Fruit fly (Drosophila melanogaster) whole organism, prepupa: ENCODE measurements around the gene Tsf2.

Experiments used
- CG10631 ChIP-seq: fragments of 200-800 bp; sonication (Bioruptor generic); optimal IDR thresholded peaks from 2 replicates; lab custom pipeline; 2016; ENCODE audit warnings: missing biosample characterization, missing genetic modification characterization
- CG11294 ChIP-seq: fragments of 200-800 bp; sonication (Bioruptor generic); IDR thresholded peaks from 2 replicates; pipeline ENCODE4 v1.3.6; 2022; ENCODE audit warnings: missing biosample characterization, missing genetic modification characterization
- CG11762 ChIP-seq: fragments of 200-800 bp; sonication (Bioruptor generic); optimal IDR thresholded peaks from 3 replicates; lab custom pipeline; 2016; ENCODE audit warnings: missing biosample characterization, missing genetic modification characterization; ENCODE audit not compliant: insufficient read depth
- CG11902 ChIP-seq: fragments of 200-800 bp; sonication (Bioruptor generic); optimal IDR thresholded peaks from 3 replicates; lab custom pipeline; 2016; ENCODE audit warnings: missing biosample characterization, missing genetic modification characterization
- CG15336 ChIP-seq: fragments of 200-800 bp; sonication (Bioruptor generic); IDR thresholded peaks from 2 replicates; pipeline ENCODE4 v1.3.6; 2022; ENCODE audit warnings: missing biosample characterization, missing genetic modification characterization
- CG1621 ChIP-seq: fragments of 200-800 bp; sonication (Bioruptor generic); optimal IDR thresholded peaks from 3 replicates; lab custom pipeline; 2018; ENCODE audit warnings: missing biosample characterization, mild to moderate bottlenecking, missing genetic modification characterization
- CG16779 ChIP-seq: fragments of 200-800 bp; sonication (Bioruptor generic); optimal IDR thresholded peaks from 3 replicates; lab custom pipeline; 2017; ENCODE audit warnings: missing biosample characterization, mild to moderate bottlenecking, missing genetic modification characterization
- CG3032 ChIP-seq: fragments of 200-800 bp; optimal IDR thresholded peaks from 2 replicates; lab custom pipeline; 2019; ENCODE audit warnings: missing biosample characterization, mild to moderate bottlenecking, missing genetic modification characterization, moderate library complexity
- CG32006 ChIP-seq: fragments of 200-800 bp; sonication (Bioruptor generic); optimal IDR thresholded peaks from 3 replicates; lab custom pipeline; 2017; ENCODE audit warnings: missing biosample characterization, mild to moderate bottlenecking, missing genetic modification characterization
- CG34406 ChIP-seq: fragments of 200-800 bp; sonication (Bioruptor generic); optimal IDR thresholded peaks from 3 replicates; lab custom pipeline; 2016; ENCODE audit warnings: missing biosample characterization, missing genetic modification characterization
- CG4318 ChIP-seq: fragments of 200-800 bp; sonication (Bioruptor generic); optimal IDR thresholded peaks from 3 replicates; lab custom pipeline; 2017; ENCODE audit warnings: missing biosample characterization, mild to moderate bottlenecking, missing genetic modification characterization
- CG6163 ChIP-seq: fragments of 200-800 bp; sonication (Bioruptor generic); IDR thresholded peaks from 3 replicates; pipeline ENCODE4 v1.3.6; 2022; ENCODE audit warnings: missing biosample characterization, missing genetic modification characterization
- CG6808 ChIP-seq: fragments of 200-800 bp; sonication (Bioruptor generic); optimal IDR thresholded peaks from 3 replicates; lab custom pipeline; 2017; ENCODE audit warnings: missing biosample characterization, missing genetic modification characterization, mild to moderate bottlenecking, moderate library complexity, missing genetic modification reagents
- CG6854 ChIP-seq: fragments of 200-800 bp; sonication (Bioruptor generic); optimal IDR thresholded peaks from 2 replicates; lab custom pipeline; 2017; ENCODE audit warnings: missing biosample characterization, mild to moderate bottlenecking, missing genetic modification characterization
- CG7368 ChIP-seq: fragments of 200-800 bp; sonication (Bioruptor generic); optimal IDR thresholded peaks from 3 replicates; lab custom pipeline; 2016; ENCODE audit warnings: missing biosample characterization, missing genetic modification characterization
- CG8319 ChIP-seq: fragments of 200-800 bp; sonication (Bioruptor generic); optimal IDR thresholded peaks from 3 replicates; lab custom pipeline; 2016; ENCODE audit warnings: missing biosample characterization, missing genetic modification characterization
- CG8632 ChIP-seq: fragments of 200-800 bp; sonication (Bioruptor generic); optimal IDR thresholded peaks from 3 replicates; lab custom pipeline; 2016; ENCODE audit warnings: missing biosample characterization, missing genetic modification characterization
- CG9139 ChIP-seq: fragments of 200-800 bp; sonication (Bioruptor generic); optimal IDR thresholded peaks from 3 replicates; lab custom pipeline; 2017; ENCODE audit warnings: missing biosample characterization, mild to moderate bottlenecking, missing genetic modification characterization
- Eip75B ChIP-seq: fragments of 200-800 bp; sonication (Bioruptor generic); optimal IDR thresholded peaks from 3 replicates; lab custom pipeline; 2016; ENCODE audit warnings: missing biosample characterization, missing genetic modification characterization
- Eip78C ChIP-seq: fragments of 200-800 bp; sonication (Bioruptor generic); peaks from one replicate; lab custom pipeline; 2016; ENCODE audit warnings: missing biosample characterization, missing genetic modification characterization
- Eip93F ChIP-seq: fragments of 200-800 bp; sonication (Bioruptor generic); optimal IDR thresholded peaks from 2 replicates; lab custom pipeline; 2016; ENCODE audit warnings: missing biosample characterization, mild to moderate bottlenecking, missing genetic modification characterization
- Ets21C ChIP-seq: fragments of 200-800 bp; sonication (Bioruptor generic); optimal IDR thresholded peaks from 3 replicates; lab custom pipeline; 2016; ENCODE audit warnings: missing biosample characterization, missing genetic modification characterization
- Hr38 ChIP-seq: sonication (Bioruptor generic); optimal IDR thresholded peaks from 2 replicates; lab custom pipeline; 2016; ENCODE audit warnings: missing biosample characterization, missing genetic modification characterization
- Hr4 ChIP-seq: fragments of 200-800 bp; sonication (Bioruptor generic); optimal IDR thresholded peaks from 3 replicates; lab custom pipeline; 2016; ENCODE audit warnings: missing biosample characterization, missing genetic modification characterization
- Met ChIP-seq: fragments of 200-800 bp; sonication (Bioruptor generic); optimal IDR thresholded peaks from 3 replicates; lab custom pipeline; 2016; ENCODE audit warnings: missing biosample characterization, missing genetic modification characterization
- OdsH ChIP-seq: fragments of 200-800 bp; sonication (Bioruptor generic); optimal IDR thresholded peaks from 3 replicates; lab custom pipeline; 2016; ENCODE audit warnings: missing biosample characterization, missing genetic modification characterization
- Smox ChIP-seq: fragments of 200-800 bp; sonication (Bioruptor generic); optimal IDR thresholded peaks from 3 replicates; lab custom pipeline; 2016; ENCODE audit warnings: missing biosample characterization, missing genetic modification characterization
- Sox14 ChIP-seq: fragments of 200-800 bp; sonication (Bioruptor generic); optimal IDR thresholded peaks from 3 replicates; lab custom pipeline; 2016; ENCODE audit warnings: missing biosample characterization, missing genetic modification characterization
- achi ChIP-seq: fragments of 200-800 bp; sonication (Bioruptor generic); optimal IDR thresholded peaks from 3 replicates; lab custom pipeline; 2016; ENCODE audit warnings: missing biosample characterization, missing genetic modification characterization
- acj6 ChIP-seq: fragments of 200-800 bp; sonication (Bioruptor generic); optimal IDR thresholded peaks from 3 replicates; lab custom pipeline; 2016; ENCODE audit warnings: missing biosample characterization, missing genetic modification characterization
- cyc ChIP-seq: fragments of 200-800 bp; sonication (Bioruptor generic); optimal IDR thresholded peaks from 3 replicates; lab custom pipeline; 2016; ENCODE audit warnings: missing biosample characterization, missing genetic modification characterization
- dac ChIP-seq: fragments of 200-800 bp; sonication (Bioruptor generic); optimal IDR thresholded peaks from 2 replicates; lab custom pipeline; 2017; ENCODE audit warnings: missing biosample characterization, mild to moderate bottlenecking, missing genetic modification characterization
- dsx ChIP-seq: fragments of 200-800 bp; optimal IDR thresholded peaks from 3 replicates; lab custom pipeline; 2019; ENCODE audit warnings: missing biosample characterization, mild to moderate bottlenecking, missing genetic modification characterization, moderate library complexity; ENCODE audit not compliant: poor library complexity, severe bottlenecking
- esn ChIP-seq: fragments of 200-800 bp; sonication (Bioruptor generic); optimal IDR thresholded peaks from 2 replicates; lab custom pipeline; 2016; ENCODE audit warnings: missing biosample characterization, mild to moderate bottlenecking, missing genetic modification characterization, moderate library complexity
- fkh ChIP-seq: fragments of 200-800 bp; sonication (Bioruptor generic); optimal IDR thresholded peaks from 3 replicates; lab custom pipeline; 2017; ENCODE audit warnings: missing biosample characterization, mild to moderate bottlenecking, missing genetic modification characterization, moderate library complexity
- lz ChIP-seq: fragments of 200-800 bp; sonication (Bioruptor generic); optimal IDR thresholded peaks from 3 replicates; lab custom pipeline; 2016; ENCODE audit warnings: missing biosample characterization, missing genetic modification characterization
- net ChIP-seq: fragments of 200-800 bp; sonication (Bioruptor generic); optimal IDR thresholded peaks from 3 replicates; lab custom pipeline; 2016; ENCODE audit warnings: missing biosample characterization, missing genetic modification characterization
- pdm3 ChIP-seq: fragments of 200-800 bp; sonication (Bioruptor generic); optimal IDR thresholded peaks from 3 replicates; lab custom pipeline; 2016; ENCODE audit warnings: missing biosample characterization, missing genetic modification characterization
- svp ChIP-seq: fragments of 200-800 bp; sonication (Bioruptor generic); peaks from one replicate; lab custom pipeline; 2016; ENCODE audit warnings: missing biosample characterization, missing genetic modification characterization
- topi ChIP-seq: fragments of 200-800 bp; sonication (Bioruptor generic); optimal IDR thresholded peaks from 3 replicates; lab custom pipeline; 2016; ENCODE audit warnings: missing biosample characterization, missing genetic modification characterization

The Tsf2 gene

dm6 chr3L:12551671-12552070 is 18.1 kb upstream of the Tsf2 start (continued):
- TF ChIP-seq CG10631 (GFP tag; lab: Kevin White, UChicago) (peak; percentile 73), dsx (peak; percentile 73), fkh (GFP tag; lab: Kevin White, UChicago) (no peak), CG7368 (peak; percentile 67), CG15336 (peak; percentile 67), dac (peak; percentile 17), Ets21C (peak; percentile 48), CG6808 (GFP tag; lab: Kevin White, UChicago) (peak; percentile 80), Hr38 (no peak), Sox14 (GFP tag; lab: Kevin White, UChicago) (peak; percentile 77), CG16779 (peak; percentile 42), OdsH (GFP tag; lab: Kevin White, UChicago) (peak; percentile 68), net (peak; percentile 55), CG34406 (GFP tag; lab: Kevin White, UChicago) (peak; percentile 69), cyc (peak; percentile 69), CG6163 (GFP tag; lab: Robert Waterston, UW) (peak; percentile 90)

dm6 chr3L:12549471-12549870 is 15.9 kb upstream of the Tsf2 start:
- TF ChIP-seq Smox (GFP tag; lab: Kevin White, UChicago) (no peak), Eip93F (GFP tag; lab: Kevin White, UChicago) (no peak), CG11294 (GFP tag; lab: Robert Waterston, UW) (no peak), Eip78C (peak; percentile 74), svp (GFP tag; lab: Kevin White, UChicago) (peak; percentile 58)
- TF ChIP-seq, all 60 proteins: peak for 2

- peak; percentile 90 for TF ChIP-seq fkh (GFP tag; lab: Kevin White, UChicago)
- TF ChIP-seq esn (GFP tag; lab: Kevin White, UChicago): no peak
Measured at dm6 chr3L:12537123-12537522, 3.6 kb upstream of the Tsf2 start, which contains the start of gene CG4069. Gene CG4069 (minus strand): TSS chr3L:12537315.

- TF ChIP-seq CG10631 (GFP tag; lab: Kevin White, UChicago): no peak
- TF ChIP-seq net: no peak
- no peak for TF ChIP-seq CG3032 (tag; lab: Kevin White, UChicago)
- peak; percentile 51 for TF ChIP-seq CG1621 (tag; lab: Kevin White, UChicago)
- no peak for TF ChIP-seq CG6808 (GFP tag; lab: Kevin White, UChicago)
- TF ChIP-seq dsx: peak; percentile 9
- TF ChIP-seq dac: no peak
- no peak for TF ChIP-seq CG7368
- TF ChIP-seq Hr38: no peak
- peak; percentile 2 for TF ChIP-seq esn (GFP tag; lab: Kevin White, UChicago)
- TF ChIP-seq Hr4 (GFP tag; lab: Kevin White, UChicago): no peak
- no peak for TF ChIP-seq CG32006 (GFP tag; lab: Kevin White, UChicago)
- peak; percentile 63 for TF ChIP-seq Eip78C
- no peak for TF ChIP-seq CG4318
- no peak for TF ChIP-seq CG9139
- no peak for TF ChIP-seq cyc
- TF ChIP-seq Ets21C: no peak
- no peak for TF ChIP-seq CG11294 (GFP tag; lab: Robert Waterston, UW)
- TF ChIP-seq, all 60 proteins: peak for 4
Measured at dm6 chr3L:12534318-12534717, 794 bp upstream of the Tsf2 start, which contains the start of gene Pmm2. Gene Pmm2 (plus strand): TSS chr3L:12534590.

dm6 chr3L:12532220-12532619 is 1.3 kb downstream of the Tsf2 start:
- TF ChIP-seq svp (GFP tag; lab: Kevin White, UChicago): peak; percentile 92
- TF ChIP-seq net: no peak
- no peak for TF ChIP-seq CG8319 (GFP tag; lab: Kevin White, UChicago)
- TF ChIP-seq CG8632 (GFP tag; lab: Kevin White, UChicago): no peak

dm6 chr3L:12530044-12530443 is 3.5 kb downstream of the Tsf2 start, which contains the start of gene nst:
Gene nst (minus strand): TSS chr3L:12530171.
- TF ChIP-seq Eip75B (GFP tag; lab: Kevin White, UChicago): no peak
- peak; percentile 7 for TF ChIP-seq lz (GFP tag; lab: Kevin White, UChicago)
- TF ChIP-seq Met (GFP tag; lab: Kevin White, UChicago): peak; percentile 18
- TF ChIP-seq Ets21C: no peak
- TF ChIP-seq pdm3 (GFP tag; lab: Kevin White, UChicago): no peak
- peak; percentile 2 for TF ChIP-seq acj6 (GFP tag; lab: Kevin White, UChicago)
- TF ChIP-seq Eip93F (GFP tag; lab: Kevin White, UChicago): no peak
- TF ChIP-seq CG6854 (GFP tag; lab: Kevin White, UChicago): no peak
- no peak for TF ChIP-seq Smox (GFP tag; lab: Kevin White, UChicago)
- TF ChIP-seq Eip78C: peak; percentile 48
- no peak for TF ChIP-seq CG3032 (tag; lab: Kevin White, UChicago)
- no peak for TF ChIP-seq CG6808 (GFP tag; lab: Kevin White, UChicago)
- TF ChIP-seq topi (GFP tag; lab: Kevin White, UChicago): no peak
- no peak for TF ChIP-seq dac
- peak; percentile 3 for TF ChIP-seq OdsH (GFP tag; lab: Kevin White, UChicago)
- TF ChIP-seq CG11902 (GFP tag; lab: Kevin White, UChicago): no peak
- peak; percentile 24 for TF ChIP-seq esn (GFP tag; lab: Kevin White, UChicago)
- TF ChIP-seq CG11762 (GFP tag; lab: Kevin White, UChicago): no peak
- no peak for TF ChIP-seq fkh (GFP tag; lab: Kevin White, UChicago)
- no peak for TF ChIP-seq CG11294 (GFP tag; lab: Robert Waterston, UW)
- TF ChIP-seq svp (GFP tag; lab: Kevin White, UChicago): peak; percentile 87
- peak; percentile 90 for TF ChIP-seq CG1621 (tag; lab: Kevin White, UChicago)
- TF ChIP-seq achi (GFP tag; lab: Kevin White, UChicago): no peak
